Fruit fly (Drosophila melanogaster): Measurements from ENCODE around the gene qua.

Gene qua

dm6 chr2L:17450505-17451415 is 46.2 kb downstream of the qua start (continued):
- TF ChIP-seq CrebB (tag; optimal IDR thresholded peaks at IDR 0.05): peak; percentile 19
- no peak for TF ChIP-seq Gsc (GFP tag; IDR thresholded peaks at IDR 0.05)
- no peak for TF ChIP-seq CG13287 (GFP tag; IDR thresholded peaks at IDR 0.05; ENCODE audit: partially characterized antibody)
- TF ChIP-seq CkIIα-i1 (GFP tag; IDR thresholded peaks at IDR 0.05): no peak
- peak; percentile 51 for TF ChIP-seq CG4424 (GFP tag; optimal IDR thresholded peaks at IDR 0.05)
- TF ChIP-seq Dad (GFP tag; optimal IDR thresholded peaks at IDR 0.05): no peak
- TF ChIP-seq CG8281 (tag; optimal IDR thresholded peaks at IDR 0.05): peak; percentile 21
- TF ChIP-seq mld (GFP tag; IDR thresholded peaks at IDR 0.05; ENCODE audit: partially characterized antibody): no peak
- TF ChIP-seq Dp (GFP tag; optimal IDR thresholded peaks at IDR 0.05): no peak
- peak; percentile 66 for TF ChIP-seq CG10209 (GFP tag; optimal IDR thresholded peaks at IDR 0.05)
- TF ChIP-seq nerfin-1 (tag; optimal IDR thresholded peaks at IDR 0.05): peak; percentile 13
- TF ChIP-seq CG1233 (GFP tag; optimal IDR thresholded peaks at IDR 0.05): peak; percentile 63
- no peak for TF ChIP-seq kni (GFP tag; optimal IDR thresholded peaks at IDR 0.05)
- TF ChIP-seq CG3281 (GFP tag; optimal IDR thresholded peaks at IDR 0.05): peak; percentile 71
- peak; percentile 33 for TF ChIP-seq Vsx1 (GFP tag; optimal IDR thresholded peaks at IDR 0.05)
- TF ChIP-seq Asciz (GFP tag; optimal IDR thresholded peaks at IDR 0.05): peak; percentile 60
- no peak for TF ChIP-seq CG6254 (GFP tag; optimal IDR thresholded peaks at IDR 0.05)
- no peak for TF ChIP-seq tll (GFP tag; optimal IDR thresholded peaks at IDR 0.05)
- peak; percentile 72 for TF ChIP-seq Rfx (GFP tag; IDR thresholded peaks at IDR 0.05)
- TF ChIP-seq E2f2 (GFP tag; IDR thresholded peaks at IDR 0.05): peak; percentile 41; the same call in 1 of the 2 replicates
- no peak for TF ChIP-seq CG17829 (tag; optimal IDR thresholded peaks at IDR 0.05)
- TF ChIP-seq lab (GFP tag; optimal IDR thresholded peaks at IDR 0.05): peak; percentile 70
- TF ChIP-seq gcm2 (GFP tag; optimal IDR thresholded peaks at IDR 0.05): peak; percentile 2
- TF ChIP-seq Lhr (GFP tag; optimal IDR thresholded peaks at IDR 0.05): no peak
- TF ChIP-seq crc (GFP tag; optimal IDR thresholded peaks at IDR 0.05): no peak
- no peak for TF ChIP-seq CG5245 (GFP tag; optimal IDR thresholded peaks at IDR 0.05)
- TF ChIP-seq pb (GFP tag; optimal IDR thresholded peaks at IDR 0.05): no peak
- TF ChIP-seq CG31441 (GFP tag; IDR thresholded peaks at IDR 0.05): peak; percentile 73
- peak; percentile 2 for TF ChIP-seq Abd-B (GFP tag; optimal IDR thresholded peaks at IDR 0.05)
- TF ChIP-seq CG8924 (tag; optimal IDR thresholded peaks at IDR 0.05): no peak
- TF ChIP-seq kah (GFP tag; optimal IDR thresholded peaks at IDR 0.05): no peak
- TF ChIP-seq CG17385 (GFP tag; optimal IDR thresholded peaks at IDR 0.05): peak; percentile 50
- TF ChIP-seq Fer1 (GFP tag; optimal IDR thresholded peaks at IDR 0.05): peak; percentile 58
- TF ChIP-seq HLH54F (GFP tag; optimal IDR thresholded peaks at IDR 0.05): peak; percentile 27
- no peak for TF ChIP-seq CG18764 (GFP tag; optimal IDR thresholded peaks at IDR 0.05)
- TF ChIP-seq CG4360 (GFP tag; IDR thresholded peaks at IDR 0.05): no peak
- TF ChIP-seq CG1832 (GFP tag; optimal IDR thresholded peaks at IDR 0.05): no peak
- TF ChIP-seq wek (GFP tag; optimal IDR thresholded peaks at IDR 0.05): no peak
- TF ChIP-seq CG2129 (GFP tag; IDR thresholded peaks at IDR 0.05; ENCODE audit: partially characterized antibody): no peak
- TF ChIP-seq CG10462 (GFP tag; optimal IDR thresholded peaks at IDR 0.05): peak; percentile 11
- TF ChIP-seq CG4730 (GFP tag; IDR thresholded peaks at IDR 0.05): no peak
- no peak for TF ChIP-seq fru (optimal IDR thresholded peaks at IDR 0.05)
- no peak for TF ChIP-seq twi (tag; optimal IDR thresholded peaks at IDR 0.05)
- peak; percentile 20 for TF ChIP-seq Chrac-16 (GFP tag; optimal IDR thresholded peaks at IDR 0.05)
- peak; percentile 24 for TF ChIP-seq Side (GFP tag; optimal IDR thresholded peaks at IDR 0.05)
- no peak for TF ChIP-seq CG11560 (tag; IDR thresholded peaks at IDR 0.05)
- TF ChIP-seq Hmx (GFP tag; optimal IDR thresholded peaks at IDR 0.05): peak; percentile 50
- no peak for TF ChIP-seq dm (GFP tag; optimal IDR thresholded peaks at IDR 0.05)
